Worm (Caenorhabditis elegans) whole organism, late embryonic: ENCODE data around the gene rsks-1.

Experiments used
- C08G9.2 ChIP-seq: sonication (generic microtip); optimal IDR thresholded peaks from 2 replicates; lab custom pipeline; 2016; ENCODE audit warnings: mild to moderate bottlenecking, missing genetic modification characterization, moderate library complexity, missing compliant biosample characterization
- F13H6.1 ChIP-seq: sonication (generic microtip); optimal IDR thresholded peaks from 2 replicates; lab custom pipeline; 2016; ENCODE audit warnings: missing genetic modification characterization, missing compliant biosample characterization
- T23F11.4 ChIP-seq: fragments of 200-800 bp; sonication (Bioruptor generic); optimal IDR thresholded peaks from 2 replicates; lab custom pipeline; 2018; ENCODE audit warnings: mild to moderate bottlenecking, missing genetic modification characterization, missing compliant biosample characterization
- Y22D7AL.16 ChIP-seq: sonication (generic microtip); optimal IDR thresholded peaks from 2 replicates; lab custom pipeline; 2016; ENCODE audit warnings: missing genetic modification characterization, missing compliant biosample characterization
- ama-1 ChIP-seq: fragments of 150-350 bp; optimal IDR thresholded peaks from 2 replicates; lab custom pipeline; 2014
- ceh-2 ChIP-seq: sonication (generic microtip); optimal IDR thresholded peaks from 2 replicates; lab custom pipeline; 2016; ENCODE audit warnings: missing genotype, missing genetic modification characterization, missing compliant biosample characterization
- ceh-22 ChIP-seq: sonication (generic microtip); optimal IDR thresholded peaks from 2 replicates; lab custom pipeline; 2017; ENCODE audit warnings: missing biosample characterization, missing genetic modification characterization
- ceh-24 ChIP-seq: sonication (generic microtip); optimal IDR thresholded peaks from 2 replicates; lab custom pipeline; 2016; ENCODE audit warnings: mild to moderate bottlenecking, missing genetic modification characterization, missing compliant biosample characterization
- ceh-34 ChIP-seq: sonication (generic microtip); optimal IDR thresholded peaks from 2 replicates; lab custom pipeline; 2016; ENCODE audit warnings: mild to moderate bottlenecking, missing genetic modification characterization, missing compliant biosample characterization
- ceh-48 ChIP-seq: sonication (generic microtip); optimal IDR thresholded peaks from 2 replicates; lab custom pipeline; 2016; ENCODE audit warnings: missing genetic modification characterization, inconsistent platforms, missing compliant biosample characterization
- ceh-6 ChIP-seq: fragments of 200-800 bp; sonication (Bioruptor generic); optimal IDR thresholded peaks from 2 replicates; lab custom pipeline; 2018; ENCODE audit warnings: mild to moderate bottlenecking, missing genetic modification characterization, missing compliant biosample characterization
- ceh-9 ChIP-seq: sonication (generic microtip); optimal IDR thresholded peaks from 2 replicates; lab custom pipeline; 2016; ENCODE audit warnings: mild to moderate bottlenecking, missing genetic modification characterization, inconsistent platforms, missing compliant biosample characterization
- che-1 ChIP-seq: sonication (generic microtip); optimal IDR thresholded peaks from 2 replicates; lab custom pipeline; 2016; ENCODE audit warnings: mild to moderate bottlenecking, missing genetic modification characterization, missing compliant biosample characterization
- dmd-4 ChIP-seq: sonication (generic microtip); optimal IDR thresholded peaks from 2 replicates; lab custom pipeline; 2016; ENCODE audit warnings: borderline replicate concordance, missing genetic modification characterization, missing compliant biosample characterization
- dve-1 ChIP-seq: sonication (generic microtip); optimal IDR thresholded peaks from 2 replicates; lab custom pipeline; 2017; ENCODE audit warnings: antibody characterized with exemption, mild to moderate bottlenecking, missing genetic modification characterization, missing compliant biosample characterization
- elt-4 ChIP-seq: sonication (generic microtip); optimal IDR thresholded peaks from 2 replicates; lab custom pipeline; 2016; ENCODE audit warnings: missing genetic modification characterization, missing compliant biosample characterization
- ets-4 ChIP-seq: sonication (generic microtip); optimal IDR thresholded peaks from 2 replicates; lab custom pipeline; 2016; ENCODE audit warnings: missing genetic modification characterization, missing compliant biosample characterization
- eyg-1 ChIP-seq: sonication (generic microtip); optimal IDR thresholded peaks from 2 replicates; lab custom pipeline; 2016; ENCODE audit warnings: missing genotype, missing genetic modification characterization, missing compliant biosample characterization
- fax-1 ChIP-seq: sonication (generic microtip); optimal IDR thresholded peaks from 2 replicates; lab custom pipeline; 2016; ENCODE audit warnings: missing genotype, missing genetic modification characterization, missing compliant biosample characterization
- fkh-10 ChIP-seq: fragments of 150-350 bp; optimal IDR thresholded peaks from 2 replicates; lab custom pipeline; 2014; ENCODE audit warnings: missing biosample characterization, missing genetic modification reagents, missing genetic modification characterization
- hlh-13 ChIP-seq: fragments of 200-800 bp; sonication (Bioruptor generic); optimal IDR thresholded peaks from 2 replicates; lab custom pipeline; 2018; ENCODE audit warnings: mild to moderate bottlenecking, missing genetic modification characterization, missing compliant biosample characterization
- hlh-15 ChIP-seq: sonication (generic microtip); optimal IDR thresholded peaks from 2 replicates; lab custom pipeline; 2016; ENCODE audit warnings: missing genetic modification characterization, missing compliant biosample characterization
- hlh-30 ChIP-seq: sonication (generic microtip); optimal IDR thresholded peaks from 2 replicates; lab custom pipeline; 2017; ENCODE audit warnings: antibody characterized with exemption, missing genetic modification characterization, missing compliant biosample characterization; ENCODE audit not compliant: insufficient read depth
- hlh-6 ChIP-seq: sonication (generic microtip); optimal IDR thresholded peaks from 2 replicates; lab custom pipeline; 2016; ENCODE audit warnings: missing genotype, missing genetic modification characterization, missing compliant biosample characterization
- lim-6 ChIP-seq: sonication (generic microtip); optimal IDR thresholded peaks from 2 replicates; lab custom pipeline; 2016; ENCODE audit warnings: missing genetic modification characterization, missing compliant biosample characterization
- nfya-1 ChIP-seq: sonication (generic microtip); optimal IDR thresholded peaks from 2 replicates; lab custom pipeline; 2017; ENCODE audit warnings: missing genetic modification characterization, mild to moderate bottlenecking, missing compliant biosample characterization, antibody characterized with exemption, moderate library complexity
- nhr-11 ChIP-seq: fragments of 150-350 bp; optimal IDR thresholded peaks from 2 replicates; lab custom pipeline; 2014; ENCODE audit warnings: missing biosample characterization, missing genetic modification characterization
- npax-4 ChIP-seq: sonication (generic microtip); optimal IDR thresholded peaks from 2 replicates; lab custom pipeline; 2016; ENCODE audit warnings: missing genetic modification characterization, missing compliant biosample characterization
- pha-2 ChIP-seq: sonication (generic microtip); optimal IDR thresholded peaks from 2 replicates; lab custom pipeline; 2017; ENCODE audit warnings: mild to moderate bottlenecking, missing genetic modification characterization, missing compliant biosample characterization
- pha-4 ChIP-seq: fragments of 150-350 bp; optimal IDR thresholded peaks from 2 replicates; lab custom pipeline; 2018; ENCODE audit warnings: missing biosample characterization, missing genetic modification reagents, missing genetic modification characterization
- pros-1 ChIP-seq: fragments of 150-350 bp; optimal IDR thresholded peaks from 2 replicates; lab custom pipeline; 2014; ENCODE audit warnings: missing biosample characterization, missing genetic modification reagents, missing genetic modification characterization
- rnt-1 ChIP-seq: sonication (generic microtip); optimal IDR thresholded peaks from 2 replicates; lab custom pipeline; 2016; ENCODE audit warnings: missing genetic modification characterization, missing compliant biosample characterization
- sdc-2 ChIP-seq: sonication (generic microtip); optimal IDR thresholded peaks from 2 replicates; lab custom pipeline; 2016; ENCODE audit warnings: missing genotype, missing genetic modification characterization, missing compliant biosample characterization
- sox-2 ChIP-seq: fragments of 200-800 bp; sonication (Bioruptor generic); IDR thresholded peaks from 2 replicates; pipeline ENCODE4 v1.3.6; 2022; ENCODE audit warnings: missing genetic modification reagents, missing genetic modification characterization, missing compliant biosample characterization
- tbx-2 ChIP-seq: sonication (generic microtip); optimal IDR thresholded peaks from 2 replicates; lab custom pipeline; 2016; ENCODE audit warnings: missing genetic modification characterization, missing compliant biosample characterization
- tbx-7 ChIP-seq: sonication (generic microtip); optimal IDR thresholded peaks from 2 replicates; lab custom pipeline; 2016; ENCODE audit warnings: missing genotype, missing genetic modification characterization, missing compliant biosample characterization
- ttx-3 ChIP-seq: sonication (generic microtip); optimal IDR thresholded peaks from 2 replicates; lab custom pipeline; 2016; ENCODE audit warnings: missing genetic modification reagents, missing genetic modification characterization, missing compliant biosample characterization
- unc-42 ChIP-seq: sonication (generic microtip); optimal IDR thresholded peaks from 2 replicates; lab custom pipeline; 2016; ENCODE audit warnings: missing genotype, missing genetic modification characterization, missing compliant biosample characterization
- ztf-16 ChIP-seq: sonication (generic microtip); optimal IDR thresholded peaks from 2 replicates; lab custom pipeline; 2017; ENCODE audit warnings: missing genetic modification characterization, missing compliant biosample characterization

rsks-1 gene

ce11 chrIII:11268532-11268931 lies 23.6 kb downstream of the rsks-1 start:
- no peak for TF ChIP-seq Y22D7AL.16
- no peak for TF ChIP-seq ceh-2 (tag; lab: Kevin White, UChicago)
- TF ChIP-seq elt-4 (tag; lab: Kevin White, UChicago), result no peak
- no peak for TF ChIP-seq fax-1
- TF ChIP-seq sdc-2 (tag; lab: Kevin White, UChicago), result no peak
- TF ChIP-seq pha-4 (tag; lab: Kevin White, UChicago), result no peak
- TF ChIP-seq tbx-7 (tag; lab: Kevin White, UChicago), result no peak
- no peak for TF ChIP-seq ceh-9 (tag; lab: Kevin White, UChicago)
- TF ChIP-seq dve-1 (tag; lab: Kevin White, UChicago), result no peak
- TF ChIP-seq npax-4 (tag; lab: Kevin White, UChicago), result no peak
- no peak for TF ChIP-seq ceh-24 (tag; lab: Kevin White, UChicago)
- TF ChIP-seq ceh-22, result no peak
- no peak for TF ChIP-seq hlh-30
- TF ChIP-seq ztf-16 (tag; lab: Kevin White, UChicago), result no peak
- TF ChIP-seq ceh-48 (tag; lab: Kevin White, UChicago), result no peak
- TF ChIP-seq ets-4, result no peak
- TF ChIP-seq ceh-34 (tag; lab: Kevin White, UChicago), result no peak
- TF ChIP-seq, all 69 proteins: peak for 0

DNA sequence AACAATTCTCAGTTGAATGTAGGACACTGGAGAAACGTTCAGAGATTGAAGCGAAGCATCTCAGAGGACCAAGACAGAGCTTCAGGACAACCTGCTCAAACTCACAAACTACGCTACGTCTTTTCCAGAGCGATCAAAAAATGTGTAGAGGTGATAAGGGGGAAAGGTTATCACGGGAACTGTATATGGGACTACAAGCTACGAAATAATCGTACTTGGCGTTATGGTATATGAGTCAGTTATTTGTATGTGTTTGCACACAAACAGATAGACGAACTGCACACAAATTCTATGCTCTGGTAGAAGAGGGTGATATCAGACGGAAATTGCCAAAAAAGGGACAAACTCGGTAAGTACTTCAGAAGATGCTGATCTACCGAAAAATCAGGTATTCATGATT lies 24.3 kb downstream of the rsks-1 start:
- TF ChIP-seq sox-2 (GFP tag; lab: Robert Waterston, UW) (no peak), C08G9.2 (no peak), hlh-6 (tag; lab: Kevin White, UChicago) (no peak), npax-4 (tag; lab: Kevin White, UChicago) (no peak), hlh-15 (tag; lab: Kevin White, UChicago) (no peak), fkh-10 (GFP tag; lab: Kevin White, UChicago) (no peak), pha-2 (tag; lab: Kevin White, UChicago) (no peak), lim-6 (tag; lab: Kevin White, UChicago) (no peak), ceh-9 (tag; lab: Kevin White, UChicago) (no peak), hlh-13 (GFP tag; lab: Kevin White, UChicago) (no peak), ceh-24 (tag; lab: Kevin White, UChicago) (no peak), unc-42 (no peak), T23F11.4 (GFP tag; lab: Kevin White, UChicago) (no peak), ets-4 (no peak), ceh-2 (tag; lab: Kevin White, UChicago) (no peak)

- TF ChIP-seq pros-1 (no peak), hlh-30 (no peak), ttx-3 (tag; lab: Kevin White, UChicago) (no peak), sox-2 (GFP tag; lab: Robert Waterston, UW) (no peak), eyg-1 (no peak), nhr-11 (tag; lab: Kevin White, UChicago) (no peak), ztf-16 (tag; lab: Kevin White, UChicago) (no peak), fkh-10 (GFP tag; lab: Kevin White, UChicago) (no peak), Y22D7AL.16 (no peak), hlh-6 (tag; lab: Kevin White, UChicago) (no peak), F13H6.1 (tag; lab: Kevin White, UChicago) (no peak), tbx-2 (tag; lab: Kevin White, UChicago) (no peak), nfya-1 (tag; lab: Kevin White, UChicago) (no peak), che-1 (tag; lab: Kevin White, UChicago) (no peak)
These were observed 25.9 kb downstream of the rsks-1 start, which contains the start of gene obr-1 for ce11 chrIII:11270795-11271194. Gene obr-1 (minus strand): TSS chrIII:11270895.

DNA sequence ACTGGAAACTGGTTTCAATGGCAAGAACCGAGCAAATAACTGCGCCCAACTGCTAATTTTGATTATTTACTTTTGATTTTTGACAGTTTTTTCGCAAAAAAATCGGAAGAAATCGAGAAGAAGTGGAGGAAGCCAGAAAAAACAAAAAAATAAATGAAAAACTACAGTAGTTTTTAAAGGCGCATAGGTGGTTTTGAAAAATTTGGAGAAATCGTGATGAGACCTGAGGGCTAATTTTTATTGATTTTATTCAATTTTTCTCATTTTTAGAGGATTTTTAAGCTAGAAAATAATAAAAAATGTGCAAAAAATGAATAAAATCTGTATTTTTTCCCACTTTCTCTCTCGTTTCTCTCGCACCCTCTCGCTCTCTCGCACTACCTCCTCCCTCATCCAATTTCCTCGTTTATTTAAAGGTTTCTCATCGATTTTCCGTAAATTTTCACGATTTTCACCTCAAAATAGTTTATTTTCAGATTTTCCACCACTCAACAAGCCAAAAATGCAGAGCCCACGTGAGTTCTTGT lies 29.7 kb downstream of the rsks-1 start, which contains the start of gene Y47D3A.20:
TSS of gene Y47D3A.20 (plus strand) at position 477 of the 527 bp plus-strand sequence.
- TF ChIP-seq dmd-4 (tag; lab: Kevin White, UChicago) (no peak), che-1 (tag; lab: Kevin White, UChicago) (no peak), fax-1 (no peak), ceh-6 (GFP tag; lab: Kevin White, UChicago) (no peak), rnt-1 (tag; lab: Kevin White, UChicago) (no peak), eyg-1 (no peak), ama-1 (lab: Kevin White, UChicago) (no peak)
